Fruit fly (Drosophila melanogaster) S2 (cell line): Measurements from ENCODE around the gene Dred.
A peak's percentile ranks its signal among the peaks of the same experiment; 100 is the strongest.

Experiments
- CG8478 ChIP-seq: fragments of >200 bp; optimal IDR thresholded peaks from 2 replicates; lab custom pipeline; 2018
- CTCF ChIP-seq, 2 experiments: fragments of >200 bp; optimal IDR thresholded peaks; 2 replicates each; lab custom pipeline; 2018

Dred gene

dm6 chr3L:19521093-19521492 lies 22.9 kb downstream of the Dred start:
- TF ChIP-seq CG8478 (lab: Kevin White, UChicago), result no peak

- TF ChIP-seq CTCF (optimal IDR thresholded peaks at IDR 0.05; lab: Kevin White, UChicago), result no peak
- TF ChIP-seq CG8478 (lab: Kevin White, UChicago), result no peak
These were observed 23.4 kb downstream of the Dred start, which contains the start of gene Cpr76Bc for dm6 chr3L:19520645-19521044. TSS of gene Cpr76Bc (plus strand) at chr3L:19520945.

- TF ChIP-seq CTCF (optimal IDR thresholded peaks at IDR 0.05; lab: Kevin White, UChicago), result no peak
- TF ChIP-seq CG8478 (lab: Kevin White, UChicago), result no peak
These were observed 24.7 kb downstream of the Dred start, which contains the start of gene Cpr76Bb for dm6 chr3L:19519349-19519748. TSS of gene Cpr76Bb (plus strand) at chr3L:19519649.

dm6 chr3L:19518232-19518631 lies 25.8 kb downstream of the Dred start, which contains the start of gene Cpr76Ba:
TSS of gene Cpr76Ba (minus strand) at chr3L:19518332.
- TF ChIP-seq CTCF (optimal IDR thresholded peaks at IDR 0.05; lab: Kevin White, UChicago) (no peak), CG8478 (lab: Kevin White, UChicago) (no peak)

- peak; percentile 90 to 96 for TF ChIP-seq CTCF (optimal IDR thresholded peaks at IDR 0.05; lab: Kevin White, UChicago)
- no peak for TF ChIP-seq CG8478 (lab: Kevin White, UChicago)
These were observed 27.5 kb downstream of the Dred start for dm6 chr3L:19516547-19516946.

dm6 chr3L:19512672-19513071 lies 31.3 kb downstream of the Dred start:
- TF ChIP-seq CG8478 (lab: Kevin White, UChicago) (no peak), CTCF (optimal IDR thresholded peaks at IDR 0.05; lab: Kevin White, UChicago) (no peak)

dm6 chr3L:19504719-19505118 lies 39.3 kb downstream of the Dred start:
- TF ChIP-seq CG8478 (lab: Kevin White, UChicago) (no peak), CTCF (optimal IDR thresholded peaks at IDR 0.05; lab: Kevin White, UChicago) (no peak)

- TF ChIP-seq CG8478 (lab: Kevin White, UChicago) (no peak), CTCF (optimal IDR thresholded peaks at IDR 0.05; lab: Kevin White, UChicago) (no peak)
These were observed 40.2 kb downstream of the Dred start, which contains the start of gene CG9452 for dm6 chr3L:19503770-19504169. TSS of gene CG9452 (minus strand) at chr3L:19503870.

- no peak for TF ChIP-seq CG8478 (lab: Kevin White, UChicago)
These were observed 43.3 kb downstream of the Dred start, which contains the start of gene CG9451 for dm6 chr3L:19500698-19501097. TSS of gene CG9451 (minus strand) at chr3L:19500798.

dm6 chr3L:19499334-19499733 lies 44.7 kb downstream of the Dred start:
- TF ChIP-seq CTCF (optimal IDR thresholded peaks at IDR 0.05; lab: Kevin White, UChicago), result no peak
- no peak for TF ChIP-seq CG8478 (lab: Kevin White, UChicago)

- TF ChIP-seq CTCF (optimal IDR thresholded peaks at IDR 0.05; lab: Kevin White, UChicago) (no peak), CG8478 (lab: Kevin White, UChicago) (no peak)
These were observed 46.4 kb downstream of the Dred start, which contains the start of gene CG9449 for dm6 chr3L:19497623-19498022. TSS of gene CG9449 (minus strand) at chr3L:19497723.

- TF ChIP-seq CTCF (optimal IDR thresholded peaks at IDR 0.05; lab: Kevin White, UChicago) (no peak), CG8478 (lab: Kevin White, UChicago) (no peak)
These were observed 46.9 kb downstream of the Dred start for dm6 chr3L:19497135-19497534.

dm6 chr3L:19496600-19496999 lies 47.4 kb downstream of the Dred start:
- TF ChIP-seq CTCF (optimal IDR thresholded peaks at IDR 0.05; lab: Kevin White, UChicago) (no peak), CG8478 (lab: Kevin White, UChicago) (no peak)

- TF ChIP-seq CTCF (optimal IDR thresholded peaks at IDR 0.05; lab: Kevin White, UChicago), result no peak
- TF ChIP-seq CG8478 (lab: Kevin White, UChicago), result no peak
These were observed 47.9 kb downstream of the Dred start for dm6 chr3L:19495991-19496588.

- TF ChIP-seq CTCF (optimal IDR thresholded peaks at IDR 0.05; lab: Kevin White, UChicago) (no peak), CG8478 (lab: Kevin White, UChicago) (no peak)
These were observed 49.1 kb downstream of the Dred start for dm6 chr3L:19494954-19495353.
